Fruit fly (Drosophila melanogaster): ENCODE measurements around the gene Papst2.

The Papst2 gene

DNA sequence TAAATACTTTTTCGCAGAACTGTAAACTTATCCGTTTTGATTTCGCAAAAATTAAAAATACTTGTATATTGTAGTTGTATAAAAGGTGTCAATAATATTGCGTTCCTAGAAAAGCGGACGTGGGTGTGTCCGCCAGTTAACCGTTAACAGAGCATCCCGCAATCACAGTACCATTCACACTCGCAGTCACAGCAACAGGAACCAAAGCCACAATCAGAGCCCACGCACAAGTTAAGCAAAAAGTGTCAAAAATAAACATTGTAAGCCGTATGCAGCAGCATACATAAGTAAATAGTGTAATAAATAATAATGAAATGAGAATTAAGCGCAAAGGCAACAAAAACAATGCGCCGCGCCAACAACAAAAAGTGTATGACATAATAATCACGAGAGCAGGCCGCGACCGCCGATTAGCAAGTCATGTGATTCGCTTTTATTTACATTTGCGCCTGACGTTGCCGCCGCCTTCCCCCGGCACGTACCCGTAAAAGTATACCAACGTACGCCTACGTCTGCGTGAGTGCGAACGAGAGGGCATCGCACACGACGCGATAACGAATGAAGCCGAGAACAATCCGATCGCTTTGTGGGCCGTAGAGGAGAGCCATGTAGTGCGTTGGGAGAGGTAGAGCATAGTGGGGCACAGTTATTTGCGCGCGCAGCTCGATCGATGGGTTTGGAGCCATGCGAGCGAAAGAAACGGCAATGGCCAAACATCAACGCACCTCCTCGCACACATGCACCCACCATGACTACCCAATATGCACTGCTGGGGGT is 32.7 kb upstream of the Papst2 start (continued):
- TF ChIP-seq CG14667 (GFP tag; IDR thresholded peaks at IDR 0.05), result no peak
- TF ChIP-seq CG8359 (GFP tag; optimal IDR thresholded peaks at IDR 0.05; ENCODE audit: borderline replicate concordance), result no peak
- no peak for TF ChIP-seq CG11093 (GFP tag; IDR thresholded peaks at IDR 0.05)
- TF ChIP-seq Xbp1 (GFP tag; optimal IDR thresholded peaks at IDR 0.05), result no peak
- TF ChIP-seq CG12219 (GFP tag; optimal IDR thresholded peaks at IDR 0.05), result no peak
- no peak for TF ChIP-seq Chrac-16 (GFP tag; optimal IDR thresholded peaks at IDR 0.05)
- no peak for TF ChIP-seq otp (GFP tag; IDR thresholded peaks at IDR 0.05)
- no peak for TF ChIP-seq Poxn (GFP tag; IDR thresholded peaks at IDR 0.05)
- TF ChIP-seq CG5245 (GFP tag; optimal IDR thresholded peaks at IDR 0.05), result no peak
- TF ChIP-seq CG18011 (GFP tag; optimal IDR thresholded peaks at IDR 0.05), result no peak
- 0 out of 2 replicates have a peak, but pooled peaks have one; percentile 20 for TF ChIP-seq CG16779 (GFP tag; IDR thresholded peaks at IDR 0.05)
- 0 out of 2 replicates have a peak, but pooled peaks have one; percentile 26 for TF ChIP-seq Awh (GFP tag; IDR thresholded peaks at IDR 0.05)
- TF ChIP-seq fd64A (GFP tag; optimal IDR thresholded peaks at IDR 0.05), result peak; percentile 43
- peak; percentile 92 for TF ChIP-seq CG6175 (GFP tag; IDR thresholded peaks at IDR 0.05)
- TF ChIP-seq ken (GFP tag; IDR thresholded peaks at IDR 0.05), result peak; percentile 48; the same call in 1 of the 3 replicates
- TF ChIP-seq CG11504 (tag; optimal IDR thresholded peaks at IDR 0.05), result peak; percentile 63
- TF ChIP-seq CG10979 (tag; optimal IDR thresholded peaks at IDR 0.05), result no peak
- TF ChIP-seq shn (GFP tag; optimal IDR thresholded peaks at IDR 0.05), result peak; percentile 15
- no peak; the same call in 1 of the 2 replicates for TF ChIP-seq Ravus (GFP tag; IDR thresholded peaks at IDR 0.05)
- no peak for TF ChIP-seq CTCF (GFP tag; optimal IDR thresholded peaks at IDR 0.05)
- TF ChIP-seq MTF-1 (GFP tag; optimal IDR thresholded peaks at IDR 0.05; ENCODE audit: borderline replicate concordance), result peak; percentile 58
- TF ChIP-seq zf30C (GFP tag; optimal IDR thresholded peaks at IDR 0.05), result no peak
- TF ChIP-seq Hr3 (GFP tag; optimal IDR thresholded peaks at IDR 0.05), result no peak
- peak; percentile 13; the same call in 1 of the 2 replicates for TF ChIP-seq Xrp1 (GFP tag; IDR thresholded peaks at IDR 0.05)
- TF ChIP-seq ems (GFP tag; optimal IDR thresholded peaks at IDR 0.05), result no peak
- TF ChIP-seq CG30431 (GFP tag; optimal IDR thresholded peaks at IDR 0.05), result peak; percentile 6
- no peak for TF ChIP-seq Oaz (GFP tag; IDR thresholded peaks at IDR 0.05)
- TF ChIP-seq CG34376 (GFP tag; optimal IDR thresholded peaks at IDR 0.05), result peak; percentile 95
- TF ChIP-seq Rx (GFP tag; IDR thresholded peaks at IDR 0.05), result peak; percentile 44
- peak; percentile 60 for TF ChIP-seq cg (GFP tag; optimal IDR thresholded peaks at IDR 0.05)
- no peak for TF ChIP-seq NC2α (GFP tag; optimal IDR thresholded peaks at IDR 0.05)
- TF ChIP-seq fu2 (GFP tag; optimal IDR thresholded peaks at IDR 0.05), result peak; percentile 13
- TF ChIP-seq CG31224 (GFP tag; IDR thresholded peaks at IDR 0.05), result no peak
- no peak for TF ChIP-seq CG10147 (GFP tag; optimal IDR thresholded peaks at IDR 0.05)
- no peak for TF ChIP-seq fd102C (GFP tag; optimal IDR thresholded peaks at IDR 0.05)
- TF ChIP-seq CG12155 (GFP tag; optimal IDR thresholded peaks at IDR 0.05), result peak; percentile 19
- TF ChIP-seq pb (GFP tag; optimal IDR thresholded peaks at IDR 0.05), result peak; percentile 56
- peak; percentile 91 for TF ChIP-seq Ets65A (GFP tag)
- TF ChIP-seq pzg (GFP tag; optimal IDR thresholded peaks at IDR 0.05), result peak; percentile 11
- peak; percentile 89 for TF ChIP-seq GATAe (GFP tag; conservative IDR thresholded peaks at IDR 0.05)
- peak; percentile 87 for TF ChIP-seq CG13894 (tag; optimal IDR thresholded peaks at IDR 0.05)
- TF ChIP-seq CG4360 (GFP tag; IDR thresholded peaks at IDR 0.05), result peak; percentile 68
- TF ChIP-seq CG9727 (GFP tag; optimal IDR thresholded peaks at IDR 0.05), result peak; percentile 42
- TF ChIP-seq CG12744 (GFP tag; optimal IDR thresholded peaks at IDR 0.05), result no peak
- no peak for TF ChIP-seq Sry-δ (GFP tag; optimal IDR thresholded peaks at IDR 0.05)
- TF ChIP-seq kni (GFP tag; optimal IDR thresholded peaks at IDR 0.05), result peak; percentile 87
- TF ChIP-seq Drgx (GFP tag; IDR thresholded peaks at IDR 0.05), result peak; percentile 46; the same call in 1 of the 2 replicates
- peak; percentile 18 for TF ChIP-seq jing (GFP tag; optimal IDR thresholded peaks at IDR 0.05)
- peak; percentile 40 for TF ChIP-seq HHEX (GFP tag; optimal IDR thresholded peaks at IDR 0.05)
- no peak for TF ChIP-seq NK7.1 (GFP tag; optimal IDR thresholded peaks at IDR 0.05)
- no peak for TF ChIP-seq hth (optimal IDR thresholded peaks at IDR 0.05)

All from whole organism, embryonic.